Fruit fly (Drosophila melanogaster) whole organism, embryonic: Measurements from ENCODE around the gene CG6972.

Source experiments
- Adf1 ChIP-seq: fragments of 200-800 bp; sonication (Bioruptor generic); IDR thresholded peaks from 2 replicates; pipeline ENCODE4 v1.3.6; 2022; ENCODE audit warnings: missing biosample characterization, missing genetic modification characterization
- Atf6 ChIP-seq: fragments of 200-800 bp; sonication (Bioruptor generic); IDR thresholded peaks from 2 replicates; pipeline ENCODE4 v1.3.6; 2022; ENCODE audit warnings: missing biosample characterization, missing genetic modification characterization
- B-H1 ChIP-seq: fragments of 200-800 bp; sonication (Bioruptor generic); IDR thresholded peaks from 3 replicates; pipeline ENCODE4 v1.3.6; 2022; ENCODE audit warnings: missing biosample characterization, missing genetic modification characterization
- C15 ChIP-seq: fragments of 200-800 bp; sonication (Bioruptor generic); IDR thresholded peaks from 3 replicates; pipeline ENCODE4 v1.3.6; 2022; ENCODE audit warnings: missing biosample characterization, missing genetic modification characterization
- CG11504 ChIP-seq: fragments of 200-800 bp; sonication (Bioruptor generic); optimal IDR thresholded peaks from 3 replicates; lab custom pipeline; 2019; ENCODE audit warnings: missing biosample characterization, mild to moderate bottlenecking, missing genetic modification characterization, moderate library complexity
- CG11560 ChIP-seq: fragments of 200-800 bp; sonication (Bioruptor generic); IDR thresholded peaks from 3 replicates; pipeline ENCODE4 v1.3.6; 2022; ENCODE audit warnings: missing biosample characterization, missing genetic modification characterization
- CG13894 ChIP-seq: fragments of 200-800 bp; sonication (Bioruptor generic); optimal IDR thresholded peaks from 3 replicates; lab custom pipeline; 2018; ENCODE audit warnings: missing biosample characterization, mild to moderate bottlenecking, missing genetic modification characterization, moderate library complexity
- CG14441 ChIP-seq: fragments of 200-800 bp; sonication (Bioruptor generic); IDR thresholded peaks from 2 replicates; pipeline ENCODE4 v1.3.6; 2022; ENCODE audit warnings: missing biosample characterization, missing genetic modification characterization
- CG1529 ChIP-seq: fragments of 200-800 bp; sonication (Bioruptor generic); optimal IDR thresholded peaks from 3 replicates; lab custom pipeline; 2018; ENCODE audit warnings: missing biosample characterization, missing genetic modification characterization
- CG1647 ChIP-seq: fragments of 200-800 bp; sonication (Bioruptor generic); optimal IDR thresholded peaks from 3 replicates; lab custom pipeline; 2016; ENCODE audit warnings: missing biosample characterization, missing genetic modification characterization
- CG17328 ChIP-seq: fragments of 200-800 bp; sonication (Bioruptor generic); IDR thresholded peaks from 2 replicates; pipeline ENCODE4 v1.3.6; 2022; ENCODE audit warnings: missing biosample characterization, missing genetic modification characterization
- CG17361 ChIP-seq: fragments of 200-800 bp; sonication (Bioruptor generic); IDR thresholded peaks from 3 replicates; pipeline ENCODE4 v1.3.6; 2022; ENCODE audit warnings: missing biosample characterization, missing genetic modification characterization
- CG2678 ChIP-seq: fragments of 200-800 bp; sonication (Bioruptor generic); optimal IDR thresholded peaks from 3 replicates; lab custom pipeline; 2019; ENCODE audit warnings: missing biosample characterization, mild to moderate bottlenecking, missing genetic modification characterization, moderate library complexity
- CG31224 ChIP-seq: fragments of 200-800 bp; sonication (Bioruptor generic); IDR thresholded peaks from 2 replicates; pipeline ENCODE4 v1.3.6; 2022; ENCODE audit warnings: missing biosample characterization, missing genetic modification characterization
- CG32532 ChIP-seq: fragments of 200-800 bp; sonication (Bioruptor generic); IDR thresholded peaks from 2 replicates; pipeline ENCODE4 v1.3.6; 2022; ENCODE audit warnings: missing biosample characterization, missing genetic modification characterization
- CG3838 ChIP-seq: fragments of 200-800 bp; sonication (Bioruptor generic); optimal IDR thresholded peaks from 3 replicates; lab custom pipeline; 2016; ENCODE audit warnings: missing biosample characterization, missing genetic modification characterization
- CG6683 ChIP-seq: fragments of 200-800 bp; sonication (Bioruptor generic); optimal IDR thresholded peaks from 2 replicates; lab custom pipeline; 2017; ENCODE audit warnings: missing biosample characterization, mild to moderate bottlenecking, missing genetic modification characterization, missing genetic modification reagents
- CG6854 ChIP-seq: fragments of 200-800 bp; sonication (Bioruptor generic); optimal IDR thresholded peaks from 3 replicates; lab custom pipeline; 2017; ENCODE audit warnings: missing biosample characterization, mild to moderate bottlenecking, missing genetic modification characterization
- CG7745 ChIP-seq: fragments of 200-800 bp; sonication (Bioruptor generic); optimal IDR thresholded peaks from 2 replicates; lab custom pipeline; 2018; ENCODE audit warnings: missing biosample characterization, mild to moderate bottlenecking, missing genetic modification characterization, moderate library complexity
- CG7839 ChIP-seq: fragments of 200-800 bp; sonication (Bioruptor generic); optimal IDR thresholded peaks from 3 replicates; lab custom pipeline; 2018; ENCODE audit warnings: missing biosample characterization, mild to moderate bottlenecking, missing genetic modification characterization, moderate library complexity
- CG8944 ChIP-seq: fragments of 200-800 bp; sonication (Bioruptor generic); optimal IDR thresholded peaks from 3 replicates; lab custom pipeline; 2016; ENCODE audit warnings: missing biosample characterization, missing genetic modification characterization
- Dfd ChIP-seq, 2 experiments: fragments of >200 bp; optimal IDR thresholded peaks; 2 replicates each; lab custom pipeline; 2017; ENCODE audit warnings: missing biosample characterization in 2 of 2, missing genetic modification characterization in 2 of 2
- Kr ChIP-seq: fragments of 200-800 bp; sonication (Bioruptor generic); optimal IDR thresholded peaks from 2 replicates; lab custom pipeline; 2017; ENCODE audit warnings: missing biosample characterization, mild to moderate bottlenecking, missing genetic modification characterization
- Pdp1 ChIP-seq, 2 experiments: fragments of 200-800 bp; sonication (Bioruptor generic); optimal IDR thresholded peaks; 3 replicates each; lab custom pipeline; 2016; ENCODE audit warnings: missing biosample characterization in 2 of 2, missing genetic modification characterization in 2 of 2, mild to moderate bottlenecking in 1 of 2, moderate library complexity in 1 of 2
- Poxn ChIP-seq: fragments of 200-800 bp; sonication (Bioruptor generic); IDR thresholded peaks from 2 replicates; pipeline ENCODE4 v1.3.6; 2022; ENCODE audit warnings: missing biosample characterization, missing genetic modification characterization
- Rx ChIP-seq: fragments of 200-800 bp; sonication (Bioruptor generic); IDR thresholded peaks from 2 replicates; pipeline ENCODE4 v1.3.6; 2022; ENCODE audit warnings: missing biosample characterization, missing genetic modification characterization
- Sox102F ChIP-seq: fragments of 200-800 bp; sonication (Bioruptor generic); optimal IDR thresholded peaks from 2 replicates; lab custom pipeline; 2018; ENCODE audit warnings: missing biosample characterization, mild to moderate bottlenecking, missing genetic modification characterization, moderate library complexity
- Ssrp ChIP-seq: fragments of 200-800 bp; sonication (Bioruptor generic); optimal IDR thresholded peaks from 2 replicates; lab custom pipeline; 2018; ENCODE audit warnings: missing biosample characterization, mild to moderate bottlenecking, missing genetic modification characterization, moderate library complexity
- cad ChIP-seq: fragments of >200 bp; optimal IDR thresholded peaks from 2 replicates; lab custom pipeline; 2017; ENCODE audit warnings: missing biosample characterization, missing genetic modification characterization
- dimm ChIP-seq: fragments of 200-800 bp; sonication (Bioruptor generic); IDR thresholded peaks from 2 replicates; pipeline ENCODE4 v1.3.6; 2022; ENCODE audit warnings: missing biosample characterization, missing genetic modification characterization
- ems ChIP-seq: fragments of 200-800 bp; sonication (Bioruptor generic); optimal IDR thresholded peaks from 3 replicates; lab custom pipeline; 2016; ENCODE audit warnings: missing biosample characterization, missing genetic modification characterization
- en ChIP-seq: fragments of 200-800 bp; sonication (Bioruptor generic); optimal IDR thresholded peaks from 2 replicates; lab custom pipeline; 2016; ENCODE audit warnings: missing biosample characterization, missing genetic modification characterization
- ind ChIP-seq: fragments of 200-800 bp; sonication (Bioruptor generic); optimal IDR thresholded peaks from 3 replicates; lab custom pipeline; 2016; ENCODE audit warnings: missing biosample characterization, missing genetic modification characterization
- lbe ChIP-seq: fragments of 200-800 bp; sonication (Bioruptor generic); optimal IDR thresholded peaks from 2 replicates; lab custom pipeline; 2016; ENCODE audit warnings: missing biosample characterization, mild to moderate bottlenecking, missing genetic modification characterization
- nerfin-1 ChIP-seq: fragments of 200-800 bp; sonication (Bioruptor generic); optimal IDR thresholded peaks from 3 replicates; lab custom pipeline; 2019; ENCODE audit warnings: missing biosample characterization, mild to moderate bottlenecking, missing genetic modification characterization, moderate library complexity
- nerfin-2 ChIP-seq: fragments of 200-800 bp; sonication (Bioruptor generic); IDR thresholded peaks from 2 replicates; pipeline ENCODE4 v1.3.6; 2022; ENCODE audit warnings: missing biosample characterization, missing genetic modification characterization; ENCODE audit not compliant: partially characterized antibody
- pan ChIP-seq, 4 experiments: fragments of >200 bp in 3 of 4; fragments of 200-800 bp in 1 of 4; sonication (Bioruptor generic) in 1 of 4; optimal IDR thresholded peaks in 3 of 4; IDR thresholded peaks in 1 of 4; 2 replicates each; pipeline versions ENCODE4 v1.3.6 to Lab custom; 2017 to 2022; ENCODE audit warnings: missing biosample characterization in 2 of 4, missing genetic modification characterization in 2 of 4, mixed read lengths in 1 of 4
- prd ChIP-seq, 3 experiments: fragments of >200 bp in 2 of 3; fragments of 200-800 bp in 1 of 3; sonication (Bioruptor generic) in 1 of 3; optimal IDR thresholded peaks in 2 of 3; IDR thresholded peaks in 1 of 3; 2 replicates in 2 of 3; 3 replicates in 1 of 3; pipeline versions ENCODE4 v1.3.6 to Lab custom; 2017 to 2022; ENCODE audit warnings: missing biosample characterization in 1 of 3, missing genetic modification characterization in 1 of 3
- pros ChIP-seq: fragments of 200-800 bp; sonication (Bioruptor generic); optimal IDR thresholded peaks from 3 replicates; lab custom pipeline; 2019; ENCODE audit warnings: missing biosample characterization, mild to moderate bottlenecking, missing genetic modification characterization, moderate library complexity
- salm ChIP-seq: fragments of 200-800 bp; sonication (Bioruptor generic); optimal IDR thresholded peaks from 2 replicates; lab custom pipeline; 2018; ENCODE audit warnings: missing biosample characterization, mild to moderate bottlenecking, missing genetic modification characterization
- sd ChIP-seq: fragments of 200-800 bp; sonication (Bioruptor generic); optimal IDR thresholded peaks from 3 replicates; lab custom pipeline; 2018; ENCODE audit warnings: missing biosample characterization, mild to moderate bottlenecking, missing genetic modification characterization, moderate library complexity
- sens-2 ChIP-seq: fragments of 200-800 bp; sonication (Bioruptor generic); IDR thresholded peaks from 2 replicates; pipeline ENCODE4 v1.3.6; 2022; ENCODE audit warnings: missing biosample characterization, missing genetic modification characterization
- sima ChIP-seq: fragments of 200-800 bp; sonication (Bioruptor generic); optimal IDR thresholded peaks from 2 replicates; lab custom pipeline; 2016; ENCODE audit warnings: missing biosample characterization, missing genetic modification characterization
- sisA ChIP-seq: fragments of 200-800 bp; sonication (Bioruptor generic); IDR thresholded peaks from 2 replicates; pipeline ENCODE4 v1.3.6; 2022; ENCODE audit warnings: missing biosample characterization, missing genetic modification characterization
- tll ChIP-seq, 2 experiments: fragments of 200-800 bp in 1 of 2; fragments of >200 bp in 1 of 2; sonication (Bioruptor generic) in 1 of 2; optimal IDR thresholded peaks; 2 replicates each; lab custom pipeline; 2017 to 2019; ENCODE audit warnings: missing biosample characterization in 2 of 2, missing genetic modification characterization in 2 of 2, mild to moderate bottlenecking in 1 of 2, moderate library complexity in 1 of 2
- tna ChIP-seq: fragments of 200-800 bp; sonication (Bioruptor generic); IDR thresholded peaks from 2 replicates; pipeline ENCODE4 v1.3.6; 2022; ENCODE audit warnings: missing biosample characterization, missing genetic modification characterization; ENCODE audit not compliant: partially characterized antibody
- toy ChIP-seq: fragments of 200-800 bp; sonication (Bioruptor generic); IDR thresholded peaks from 2 replicates; pipeline ENCODE4 v1.3.6; 2022; ENCODE audit warnings: missing biosample characterization, missing genetic modification characterization
- trh ChIP-seq: fragments of 200-800 bp; sonication (Bioruptor generic); optimal IDR thresholded peaks from 2 replicates; lab custom pipeline; 2016; ENCODE audit warnings: missing biosample characterization, missing genetic modification characterization
- vnd ChIP-seq: fragments of 200-800 bp; sonication (Bioruptor generic); IDR thresholded peaks from 3 replicates; pipeline ENCODE4 v1.3.6; 2022; ENCODE audit warnings: missing biosample characterization, missing genetic modification characterization; ENCODE audit not compliant: partially characterized antibody

The CG6972 gene

DNA sequence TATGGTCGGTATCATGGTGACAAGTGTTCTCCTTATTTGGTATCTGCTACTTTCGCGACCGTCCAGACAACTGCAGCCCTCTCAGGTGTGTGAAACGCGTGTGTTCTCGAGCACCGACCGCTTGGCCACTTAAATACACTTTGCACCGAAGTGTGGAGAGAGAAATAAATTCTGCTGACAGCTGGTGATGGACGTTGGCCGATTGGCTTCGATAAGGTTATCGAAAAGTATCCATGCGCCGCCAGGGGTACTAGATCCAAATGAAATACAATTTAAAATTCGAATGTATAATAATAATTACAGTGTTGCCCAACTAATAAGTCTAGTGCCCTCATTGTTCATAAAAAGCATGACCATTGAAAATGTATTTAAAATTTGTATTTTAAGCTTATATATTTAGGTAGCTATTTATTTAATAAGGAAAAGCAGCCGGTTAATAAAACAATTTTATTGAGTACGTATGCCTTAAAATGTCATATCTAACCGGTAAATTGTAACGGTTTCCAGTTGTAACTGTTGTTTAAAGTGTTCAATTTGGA, 15.4 kb upstream of the CG6972 start, which contains the start of the genes Gclm and CG17625 (continued):
- peak; percentile 53 for TF ChIP-seq CG7839 (tag; lab: Kevin White, UChicago)
- no peak for TF ChIP-seq salm
- no peak for TF ChIP-seq CG1529
- TF ChIP-seq prd (optimal IDR thresholded peaks at IDR 0.05; lab: Kevin White, UChicago), result no peak
- peak; percentile 67 for TF ChIP-seq prd (GFP tag; IDR thresholded peaks at IDR 0.05; lab: Robert Waterston, UW)
- no peak for TF ChIP-seq trh
- TF ChIP-seq CG2678 (tag; lab: Kevin White, UChicago), result peak; percentile 53
- TF ChIP-seq cad (GFP tag; lab: Kevin White, UChicago), result no peak
- no peak for TF ChIP-seq sima (GFP tag; lab: Kevin White, UChicago)
- TF ChIP-seq CG31224 (GFP tag; lab: Robert Waterston, UW), result 0 out of 2 replicates have a peak, but pooled peaks have one; percentile 16
- TF ChIP-seq CG7745 (tag; lab: Kevin White, UChicago), result no peak
- TF ChIP-seq ems (GFP tag; lab: Kevin White, UChicago), result peak; percentile 14
- TF ChIP-seq CG11504 (tag; lab: Kevin White, UChicago), result no peak
- TF ChIP-seq en (GFP tag; lab: Kevin White, UChicago), result no peak
- no peak for TF ChIP-seq CG3838 (GFP tag; lab: Kevin White, UChicago)
- 0 out of 2 replicates have a peak, but pooled peaks have one; percentile 10 for TF ChIP-seq toy (GFP tag; lab: Robert Waterston, UW)
- peak; percentile 44 for TF ChIP-seq Sox102F
- TF ChIP-seq Adf1 (GFP tag; lab: Robert Waterston, UW), result peak; percentile 40
- TF ChIP-seq CG1647, result peak; percentile 22
- TF ChIP-seq nerfin-2, result peak; percentile 68
- TF ChIP-seq nerfin-1 (tag; lab: Kevin White, UChicago), result peak; percentile 37
- no peak for TF ChIP-seq pros
- peak; percentile 45 for TF ChIP-seq sd (tag; lab: Kevin White, UChicago)
- TF ChIP-seq CG8944 (GFP tag; lab: Kevin White, UChicago), result no peak
- peak; percentile 9 for TF ChIP-seq CG6683 (GFP tag; lab: Kevin White, UChicago)
- TF ChIP-seq CG14441, result peak; percentile 49; the same call in 1 of the 2 replicates
- TF ChIP-seq CG13894, result peak; percentile 65
- TF ChIP-seq pan (optimal IDR thresholded peaks at IDR 0.05; lab: Kevin White, UChicago), result no peak
- TF ChIP-seq pan (GFP tag; optimal IDR thresholded peaks at IDR 0.05 in 1 of 2, IDR thresholded peaks at IDR 0.05 in 1 of 2), result no peak
- TF ChIP-seq dimm, result no peak
- TF ChIP-seq Dfd (GFP tag; optimal IDR thresholded peaks at IDR 0.05; lab: Kevin White, UChicago), result no peak
- TF ChIP-seq CG32532 (GFP tag; lab: Robert Waterston, UW), result peak; percentile 66
- TF ChIP-seq Atf6 (GFP tag; lab: Robert Waterston, UW), result no peak
- 0 out of 3 replicates have a peak, but pooled peaks have one; percentile 36 for TF ChIP-seq CG11560 (tag; lab: Robert Waterston, UW)
- no peak for TF ChIP-seq Kr (GFP tag; lab: Kevin White, UChicago)
- no peak for TF ChIP-seq sens-2 (GFP tag; lab: Robert Waterston, UW)
- peak; percentile 49 for TF ChIP-seq ind (GFP tag; lab: Kevin White, UChicago)
- TF ChIP-seq Rx, result no peak
- peak; percentile 38 for TF ChIP-seq tna (GFP tag; lab: Robert Waterston, UW)
- TF ChIP-seq C15 (GFP tag; lab: Robert Waterston, UW), result no peak
- TF ChIP-seq tll (GFP tag; optimal IDR thresholded peaks at IDR 0.05; lab: Kevin White, UChicago), result no peak
- TF ChIP-seq CG17328 (GFP tag; lab: Robert Waterston, UW), result no peak
- peak; percentile 58; the same call in 1 of the 3 replicates for TF ChIP-seq CG17361 (GFP tag; lab: Robert Waterston, UW)
- TF ChIP-seq sisA, result peak; percentile 22; the same call in 1 of the 2 replicates
- peak; percentile 24 for TF ChIP-seq lbe (GFP tag; lab: Kevin White, UChicago)
- TF ChIP-seq Poxn (GFP tag; lab: Robert Waterston, UW), result no peak
- TF ChIP-seq CG6854 (GFP tag; lab: Kevin White, UChicago), result peak; percentile 59
- TF ChIP-seq vnd (GFP tag; lab: Robert Waterston, UW), result peak; percentile 47; the same call in 2 of the 3 replicates
- TF ChIP-seq Ssrp (tag; lab: Kevin White, UChicago), result peak; percentile 39
- TF ChIP-seq B-H1, result no peak
- TF ChIP-seq Pdp1 (GFP tag; optimal IDR thresholded peaks at IDR 0.05; lab: Kevin White, UChicago), result peak in 1 of 2 experiments; percentile 38
